Worm (Caenorhabditis elegans) whole organism, early embryonic: ENCODE data around the gene T20D4.11.
"Not testable (repeated sequence)": the region's sequence is repeated elsewhere in the genome, so short reads cannot be mapped to it uniquely, and the experiment has no call there.

ENCODE experiments used
- B0310.2 ChIP-seq: sonication (generic microtip); optimal IDR thresholded peaks from 2 replicates; lab custom pipeline; 2016; ENCODE audit warnings: mild to moderate bottlenecking, missing genetic modification characterization, missing compliant biosample characterization
- F13C5.2 ChIP-seq: sonication (generic microtip); optimal IDR thresholded peaks from 2 replicates; lab custom pipeline; 2017; ENCODE audit warnings: mild to moderate bottlenecking, missing genetic modification characterization, inconsistent platforms, missing compliant biosample characterization
- aly-1 ChIP-seq: sonication (generic microtip); optimal IDR thresholded peaks from 2 replicates; lab custom pipeline; 2016; ENCODE audit warnings: missing genetic modification characterization, missing compliant biosample characterization
- ama-1 ChIP-seq: fragments of 150-350 bp; optimal IDR thresholded peaks from 2 replicates; lab custom pipeline; 2014
- ceh-13 ChIP-seq: fragments of 200-800 bp; sonication (Bioruptor generic); optimal IDR thresholded peaks from 2 replicates; lab custom pipeline; 2018; ENCODE audit warnings: mild to moderate bottlenecking, missing genetic modification characterization, missing compliant biosample characterization
- ceh-36 ChIP-seq: sonication (generic microtip); optimal IDR thresholded peaks from 2 replicates; lab custom pipeline; 2016; ENCODE audit warnings: missing genetic modification characterization, inconsistent platforms, missing compliant biosample characterization
- ets-7 ChIP-seq: sonication (generic microtip); optimal IDR thresholded peaks from 2 replicates; lab custom pipeline; 2016; ENCODE audit warnings: missing genotype, missing genetic modification characterization, missing compliant biosample characterization
- flt-1 ChIP-seq: fragments of 200-800 bp; sonication (Bioruptor generic); IDR thresholded peaks from 2 replicates; pipeline ENCODE4 v1.3.6; 2022; ENCODE audit warnings: missing genetic modification characterization, missing compliant biosample characterization
- hmbx-1 ChIP-seq: sonication (generic microtip); optimal IDR thresholded peaks from 2 replicates; lab custom pipeline; 2016; ENCODE audit warnings: mild to moderate bottlenecking, missing genetic modification characterization, missing compliant biosample characterization
- hmg-4 ChIP-seq: fragments of 200-800 bp; sonication (Bioruptor generic); optimal IDR thresholded peaks from 2 replicates; lab custom pipeline; 2018; ENCODE audit warnings: mild to moderate bottlenecking, missing genetic modification characterization, missing compliant biosample characterization
- hnd-1 ChIP-seq: sonication (generic microtip); optimal IDR thresholded peaks from 2 replicates; lab custom pipeline; 2016; ENCODE audit warnings: missing genetic modification characterization, missing compliant biosample characterization
- pes-1 ChIP-seq: fragments of 200-800 bp; sonication (Bioruptor generic); IDR thresholded peaks from 2 replicates; pipeline ENCODE4 v1.3.6; 2022; ENCODE audit warnings: missing genetic modification reagents, missing genetic modification characterization, missing compliant biosample characterization
- scrt-1 ChIP-seq: fragments of 200-800 bp; sonication (Bioruptor generic); IDR thresholded peaks from 2 replicates; pipeline ENCODE4 v1.3.6; 2022; ENCODE audit warnings: missing genetic modification characterization, missing compliant biosample characterization
- sea-1 ChIP-seq: fragments of 200-800 bp; sonication (Bioruptor generic); conservative IDR thresholded peaks from 2 replicates; pipeline ENCODE4 v1.3.6; 2022; ENCODE audit warnings: missing genetic modification characterization, missing compliant biosample characterization
- tbx-11 ChIP-seq: fragments of 200-800 bp; sonication (Bioruptor generic); IDR thresholded peaks from 2 replicates; pipeline ENCODE4 v1.3.6; 2022; ENCODE audit warnings: missing genetic modification characterization, missing compliant biosample characterization
- tbx-37 ChIP-seq: fragments of 200-800 bp; sonication (Bioruptor generic); conservative IDR thresholded peaks from 2 replicates; pipeline ENCODE4 v1.3.6; 2022; ENCODE audit warnings: missing genetic modification reagents, missing genetic modification characterization, missing compliant biosample characterization
- tra-4 ChIP-seq: sonication (generic microtip); optimal IDR thresholded peaks from 2 replicates; lab custom pipeline; 2017; ENCODE audit warnings: missing genetic modification characterization, missing compliant biosample characterization

Gene T20D4.11

ce11 chrV:3394694-3395240 lies 3.7 kb upstream of the T20D4.11 start, which contains the start of gene T20D4.15:
TSS of gene T20D4.15 (minus strand) at chrV:3394744.
- TF ChIP-seq ets-7 (tag; lab: Kevin White, UChicago) (no peak), pes-1 (GFP tag; lab: Robert Waterston, UW) (no peak), ama-1 (no peak), aly-1 (tag; lab: Kevin White, UChicago) (no peak), F13C5.2 (no peak), ceh-13 (no peak), tbx-37 (GFP tag; lab: Robert Waterston, UW) (no peak), B0310.2 (tag; lab: Kevin White, UChicago) (no peak)

- TF ChIP-seq flt-1; pes-1 (GFP tag; lab: Robert Waterston, UW); scrt-1: not testable (repeated sequence)
These were observed 1.7 kb upstream of the T20D4.11 start, which contains the start of gene T20D4.12 for ce11 chrV:3396765-3397164. TSS of gene T20D4.12 (plus strand) at chrV:3397065.

ce11 chrV:3399952-3400351 lies 1.5 kb downstream of the T20D4.11 start, which contains the start of gene T20D4.10:
TSS of gene T20D4.10 (plus strand) at chrV:3400252.
- TF ChIP-seq pes-1 (GFP tag; lab: Robert Waterston, UW); ceh-13; aly-1 (tag; lab: Kevin White, UChicago): not testable (repeated sequence)

ce11 chrV:3408602-3409001 lies 10.1 kb downstream of the T20D4.11 start, which contains the start of gene T20D4.7:
TSS of gene T20D4.7 (plus strand) at chrV:3408902.
- TF ChIP-seq aly-1 (tag; lab: Kevin White, UChicago) (no peak), tbx-37 (GFP tag; lab: Robert Waterston, UW) (no peak), scrt-1 (no peak), flt-1 (no peak), hmg-4 (GFP tag; lab: Kevin White, UChicago) (no peak), ets-7 (tag; lab: Kevin White, UChicago) (no peak), hmbx-1 (tag; lab: Kevin White, UChicago) (no peak), ceh-36 (tag; lab: Kevin White, UChicago) (no peak), ama-1 (no peak)

- no peak for TF ChIP-seq aly-1 (tag; lab: Kevin White, UChicago)
- TF ChIP-seq F13C5.2, result no peak
- no peak for TF ChIP-seq tbx-37 (GFP tag; lab: Robert Waterston, UW)
- no peak for TF ChIP-seq tra-4 (tag; lab: Kevin White, UChicago)
- no peak for TF ChIP-seq ceh-36 (tag; lab: Kevin White, UChicago)
These were observed 11.0 kb downstream of the T20D4.11 start for ce11 chrV:3409498-3409897.

- TF ChIP-seq hmbx-1 (tag; lab: Kevin White, UChicago), result no peak
- TF ChIP-seq ceh-36 (tag; lab: Kevin White, UChicago), result no peak
- no peak for TF ChIP-seq pes-1 (GFP tag; lab: Robert Waterston, UW)
- TF ChIP-seq tra-4 (tag; lab: Kevin White, UChicago), result no peak
- TF ChIP-seq ets-7 (tag; lab: Kevin White, UChicago), result no peak
- no peak for TF ChIP-seq hmg-4 (GFP tag; lab: Kevin White, UChicago)
- no peak for TF ChIP-seq sea-1 (GFP tag; lab: Robert Waterston, UW)
- no peak for TF ChIP-seq B0310.2 (tag; lab: Kevin White, UChicago)
These were observed 11.6 kb downstream of the T20D4.11 start, which contains the start of gene arrd-22 for ce11 chrV:3410098-3410570. TSS of gene arrd-22 (plus strand) at chrV:3410520.

- no peak for TF ChIP-seq ceh-36 (tag; lab: Kevin White, UChicago)
- no peak for TF ChIP-seq scrt-1
- TF ChIP-seq flt-1, result no peak
- no peak for TF ChIP-seq ets-7 (tag; lab: Kevin White, UChicago)
- no peak for TF ChIP-seq ama-1
- TF ChIP-seq tbx-11 (GFP tag; lab: Robert Waterston, UW), result no peak
- TF ChIP-seq tra-4 (tag; lab: Kevin White, UChicago), result no peak
- no peak for TF ChIP-seq B0310.2 (tag; lab: Kevin White, UChicago)
- no peak for TF ChIP-seq sea-1 (GFP tag; lab: Robert Waterston, UW)
- no peak for TF ChIP-seq hmbx-1 (tag; lab: Kevin White, UChicago)
These were observed 14.5 kb downstream of the T20D4.11 start, which contains the start of gene txt-11 for ce11 chrV:3413010-3413409. TSS of gene txt-11 (plus strand) at chrV:3413310.

ce11 chrV:3417928-3418327 lies 19.4 kb downstream of the T20D4.11 start, which contains the start of gene T20D4.3:
TSS of gene T20D4.3 (plus strand) at chrV:3418228.
- no peak for TF ChIP-seq tra-4 (tag; lab: Kevin White, UChicago)
- TF ChIP-seq hmbx-1 (tag; lab: Kevin White, UChicago), result no peak
- no peak for TF ChIP-seq F13C5.2
- TF ChIP-seq ceh-13, result no peak
- no peak for TF ChIP-seq tbx-11 (GFP tag; lab: Robert Waterston, UW)
- TF ChIP-seq tbx-37 (GFP tag; lab: Robert Waterston, UW), result no peak
- no peak for TF ChIP-seq B0310.2 (tag; lab: Kevin White, UChicago)
- no peak for TF ChIP-seq scrt-1
- no peak for TF ChIP-seq aly-1 (tag; lab: Kevin White, UChicago)
- no peak for TF ChIP-seq sea-1 (GFP tag; lab: Robert Waterston, UW)
- TF ChIP-seq flt-1, result no peak
- no peak for TF ChIP-seq pes-1 (GFP tag; lab: Robert Waterston, UW)
- TF ChIP-seq hmg-4 (GFP tag; lab: Kevin White, UChicago), result no peak
- no peak for TF ChIP-seq ets-7 (tag; lab: Kevin White, UChicago)
- TF ChIP-seq ceh-36 (tag; lab: Kevin White, UChicago), result no peak
- TF ChIP-seq hnd-1 (tag; lab: Kevin White, UChicago), result no peak
- TF ChIP-seq ama-1, result no peak
